Worm (Caenorhabditis elegans) whole organism, mixed stage, embryonic: Measurements from ENCODE around the gene str-44.

Experiments used
- elt-3 ChIP-seq: fragments of 150-350 bp; optimal IDR thresholded peaks from 2 replicates; lab custom pipeline; 2014; ENCODE audit warnings: missing biosample characterization, missing genetic modification characterization
- lsy-2 ChIP-seq: fragments of 150-350 bp; optimal IDR thresholded peaks from 2 replicates; lab custom pipeline; 2014; ENCODE audit warnings: missing biosample characterization, missing genetic modification characterization
- nhr-28 ChIP-seq: fragments of 150-350 bp; optimal IDR thresholded peaks from 2 replicates; lab custom pipeline; 2014; ENCODE audit warnings: missing biosample characterization, missing genetic modification characterization
- nhr-76 ChIP-seq: sonication (generic microtip); optimal IDR thresholded peaks from 2 replicates; lab custom pipeline; 2017; ENCODE audit warnings: missing biosample characterization, missing genetic modification characterization
- pha-4 ChIP-seq: fragments of 150-350 bp; optimal IDR thresholded peaks from 2 replicates; lab custom pipeline; 2018; ENCODE audit warnings: missing biosample characterization, missing genetic modification reagents, missing genetic modification characterization
- ztf-11 ChIP-seq: fragments of 150-350 bp; optimal IDR thresholded peaks from 2 replicates; lab custom pipeline; 2014; ENCODE audit warnings: missing biosample characterization, missing genetic modification characterization

DNA sequence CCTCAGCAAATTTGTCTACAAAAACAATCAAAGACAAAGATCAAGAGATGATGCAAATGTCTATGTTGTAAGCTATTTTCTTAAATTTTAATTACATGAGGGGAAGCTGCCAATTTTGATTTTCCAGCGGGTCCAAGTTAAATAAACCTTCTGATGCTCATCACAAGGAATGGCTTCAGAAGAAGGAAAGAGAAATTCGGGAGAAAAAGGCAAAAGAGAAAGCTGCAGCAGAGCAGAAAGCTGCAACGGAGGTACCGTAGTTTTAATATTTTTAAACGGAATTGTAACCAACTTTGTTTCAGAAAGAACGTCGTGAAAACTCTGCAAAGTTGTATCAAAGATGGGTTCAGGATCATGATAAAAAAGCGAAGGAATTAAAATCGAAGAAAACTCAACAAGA lies 18.8 kb upstream of the str-44 start:
- TF ChIP-seq pha-4 (tag; lab: Kevin White, UChicago): no peak
- no peak for TF ChIP-seq lsy-2 (tag; lab: Kevin White, UChicago)
- TF ChIP-seq nhr-76 (tag; lab: Kevin White, UChicago): no peak
- no peak for TF ChIP-seq ztf-11
- no peak for TF ChIP-seq elt-3 (tag; lab: Kevin White, UChicago)
- no peak for TF ChIP-seq nhr-28 (tag; lab: Kevin White, UChicago)
